Worm (Caenorhabditis elegans) whole organism, midembryonic: ENCODE measurements around the gene Y47D7A.7.

Source experiments
- T22C8.4 ChIP-seq: fragments of 200-800 bp; sonication (Bioruptor generic); IDR thresholded peaks from 2 replicates; pipeline ENCODE4 v1.3.6; 2022; ENCODE audit warnings: missing genetic modification characterization, missing compliant biosample characterization
- cog-1 ChIP-seq: sonication (generic microtip); optimal IDR thresholded peaks from 2 replicates; lab custom pipeline; 2016; ENCODE audit warnings: missing genetic modification characterization, missing compliant biosample characterization
- flt-1 ChIP-seq: fragments of 200-800 bp; sonication (Bioruptor generic); IDR thresholded peaks from 2 replicates; pipeline ENCODE4 v1.3.6; 2022; ENCODE audit warnings: missing genetic modification characterization, missing compliant biosample characterization
- klf-2 ChIP-seq: fragments of 200-800 bp; sonication (Bioruptor generic); conservative IDR thresholded peaks from 2 replicates; pipeline ENCODE4 v1.3.6; 2022; ENCODE audit warnings: missing genetic modification reagents, missing genetic modification characterization, missing compliant biosample characterization
- med-1 ChIP-seq: sonication (generic microtip); optimal IDR thresholded peaks from 2 replicates; lab custom pipeline; 2017; ENCODE audit warnings: missing genetic modification characterization, mild to moderate bottlenecking, missing compliant biosample characterization, antibody characterized with exemption, missing genetic modification reagents; ENCODE audit not compliant: insufficient read depth
- ref-1 ChIP-seq: fragments of 200-800 bp; sonication (Bioruptor generic); conservative IDR thresholded peaks from 2 replicates; pipeline ENCODE4 v1.3.6; 2022; ENCODE audit warnings: missing genetic modification reagents, missing genetic modification characterization, missing compliant biosample characterization
- tab-1 ChIP-seq: fragments of 200-800 bp; sonication (Bioruptor generic); IDR thresholded peaks from 2 replicates; pipeline ENCODE4 v1.3.6; 2022; ENCODE audit warnings: missing genetic modification characterization, missing compliant biosample characterization
- ztf-23 ChIP-seq: fragments of 200-800 bp; sonication (Bioruptor generic); IDR thresholded peaks from 2 replicates; pipeline ENCODE4 v1.3.6; 2022; ENCODE audit warnings: missing genetic modification reagents, missing genetic modification characterization, missing compliant biosample characterization
- ztf-29 ChIP-seq: fragments of 200-800 bp; sonication (Bioruptor generic); IDR thresholded peaks from 2 replicates; pipeline ENCODE4 v1.3.6; 2022; ENCODE audit warnings: missing genetic modification reagents, missing genetic modification characterization, missing compliant biosample characterization

DNA sequence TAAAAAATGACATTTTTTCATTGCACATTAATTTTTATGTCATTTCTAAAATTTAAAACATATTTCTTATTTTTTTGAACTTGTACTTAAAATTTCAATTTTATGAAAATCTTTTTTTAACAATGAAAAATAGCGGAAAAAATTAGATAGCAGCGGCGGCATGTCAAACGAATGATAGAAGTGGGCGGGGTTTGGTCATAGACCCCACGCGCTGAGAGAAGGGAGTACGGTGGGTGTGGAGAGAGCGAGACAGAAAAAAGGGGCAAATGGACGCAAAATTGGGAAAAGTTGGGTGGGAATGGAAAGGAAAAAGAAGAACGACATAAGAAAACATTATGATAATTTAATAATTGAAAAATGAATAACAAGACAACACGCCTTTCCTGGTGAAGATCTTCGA, 31.8 kb downstream of the Y47D7A.7 start:
- TF ChIP-seq ref-1 (GFP tag; lab: Robert Waterston, UW) = no peak
- TF ChIP-seq flt-1 (GFP tag; lab: Robert Waterston, UW) = no peak
- no peak for TF ChIP-seq med-1 (GFP tag; lab: Kevin White, UChicago)
- no peak for TF ChIP-seq cog-1 (tag; lab: Kevin White, UChicago)
- no peak for TF ChIP-seq tab-1 (GFP tag; lab: Robert Waterston, UW)
- no peak for TF ChIP-seq T22C8.4
- TF ChIP-seq ztf-23 (GFP tag; lab: Robert Waterston, UW) = no peak
- TF ChIP-seq klf-2 (GFP tag; lab: Robert Waterston, UW) = no peak
- TF ChIP-seq ztf-29 (GFP tag; lab: Robert Waterston, UW) = no peak
